Worm (Caenorhabditis elegans): ENCODE measurements around the gene igdb-3.

Gene igdb-3

DNA sequence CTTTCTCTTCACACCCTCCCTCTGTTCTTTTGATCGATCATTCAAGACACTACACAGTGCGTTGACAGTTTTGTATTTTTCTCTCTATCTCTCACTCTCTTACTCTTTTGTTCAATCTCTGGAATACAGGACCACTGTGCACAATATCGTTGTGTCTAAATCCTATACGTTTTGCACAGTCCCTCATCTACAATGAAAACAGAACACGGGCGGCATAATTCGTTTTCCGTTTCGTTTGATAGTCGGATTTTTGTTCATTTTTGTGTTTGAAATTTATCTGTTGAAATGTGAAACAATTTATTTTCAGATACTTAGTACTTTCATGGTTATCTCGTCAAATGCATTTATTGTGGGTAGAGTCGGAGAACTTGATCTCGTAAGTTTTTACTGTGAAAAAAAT, 43.8 kb upstream of the igdb-3 start, which contains the start of gene C03B1.7:
Gene C03B1.7 (plus strand): TSS at position 301 of the 400 bp plus-strand sequence.
- TF ChIP-seq nhr-129 (tag; optimal IDR thresholded peaks at IDR 0.05) (no peak), ceh-82 (tag; optimal IDR thresholded peaks at IDR 0.05) (no peak), nhr-6 (tag; optimal IDR thresholded peaks at IDR 0.05) (no peak), unc-62 (GFP tag; optimal IDR thresholded peaks at IDR 0.05) (no peak)

- no peak for TF ChIP-seq nhr-6 (tag; optimal IDR thresholded peaks at IDR 0.05)
- no peak for TF ChIP-seq nhr-129 (tag; optimal IDR thresholded peaks at IDR 0.05)
- no peak for TF ChIP-seq Y55F3AM.14 (GFP tag; optimal IDR thresholded peaks at IDR 0.05)
- no peak for TF ChIP-seq F13H6.1 (tag; optimal IDR thresholded peaks at IDR 0.05)
- no peak for TF ChIP-seq mbf-1 (tag; optimal IDR thresholded peaks at IDR 0.05)
- no peak for TF ChIP-seq ama-1 (optimal IDR thresholded peaks at IDR 0.05)
- no peak for TF ChIP-seq unc-62 (GFP tag; optimal IDR thresholded peaks at IDR 0.05)
- no peak for TF ChIP-seq C34F6.9 (tag; optimal IDR thresholded peaks at IDR 0.05)
- TF ChIP-seq lin-11 (tag; optimal IDR thresholded peaks at IDR 0.05): no peak
- TF ChIP-seq lsy-2 (tag; optimal IDR thresholded peaks at IDR 0.05): no peak
- TF ChIP-seq mab-5 (tag; optimal IDR thresholded peaks at IDR 0.05): no peak
- no peak for TF ChIP-seq ztf-11 (tag; optimal IDR thresholded peaks at IDR 0.05)
- TF ChIP-seq skn-1 (tag; optimal IDR thresholded peaks at IDR 0.05): no peak
- TF ChIP-seq alr-1 (tag; optimal IDR thresholded peaks at IDR 0.05): no peak
- no peak for TF ChIP-seq nhr-23 (tag; optimal IDR thresholded peaks at IDR 0.05)
- TF ChIP-seq nhr-237 (tag; optimal IDR thresholded peaks at IDR 0.05): no peak
These were observed 39.5 kb upstream of the igdb-3 start for ce11 chrX:6345785-6346184.

DNA sequence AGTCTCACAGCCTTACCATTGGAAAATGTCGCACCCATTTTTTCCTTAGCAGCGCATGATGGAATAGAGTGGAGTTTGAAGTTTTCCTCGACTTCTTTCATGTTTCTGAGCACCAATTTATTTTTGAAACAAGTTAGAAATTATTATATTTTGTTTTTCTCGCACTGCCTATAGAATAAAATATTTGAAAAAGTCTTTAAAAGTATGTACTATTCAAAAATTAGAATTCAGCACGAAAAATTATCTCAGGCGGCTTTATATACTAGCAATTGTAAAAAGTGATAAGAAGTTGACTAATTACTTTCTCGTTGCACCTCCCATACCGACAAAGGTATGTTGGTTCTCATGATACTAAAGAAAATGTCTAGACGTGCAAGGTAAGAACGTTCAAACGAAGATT, 38.3 kb upstream of the igdb-3 start, which contains the start of gene C03B1.9:
Gene C03B1.9 (minus strand): TSS at position 101 of the 400 bp plus-strand sequence.
- TF ChIP-seq egl-27 (tag; optimal IDR thresholded peaks at IDR 0.05) (no peak), elt-1 (tag; optimal IDR thresholded peaks at IDR 0.05) (no peak), ZK546.5 (tag; optimal IDR thresholded peaks at IDR 0.05) (no peak), nhr-25 (tag; optimal IDR thresholded peaks at IDR 0.05) (no peak), nhr-21 (tag; optimal IDR thresholded peaks at IDR 0.05) (no peak), elt-3 (tag; optimal IDR thresholded peaks at IDR 0.05) (no peak), ama-1 (optimal IDR thresholded peaks at IDR 0.05) (no peak), snpc-4 (tag; optimal IDR thresholded peaks at IDR 0.05) (no peak), nhr-6 (tag; optimal IDR thresholded peaks at IDR 0.05) (no peak)

- TF ChIP-seq lin-11 (tag; optimal IDR thresholded peaks at IDR 0.05): no peak
- no peak for TF ChIP-seq lin-13 (GFP tag; optimal IDR thresholded peaks at IDR 0.05)
These were observed 35.3 kb upstream of the igdb-3 start, which contains the start of gene C03B1.6 for ce11 chrX:6350016-6350415. Gene C03B1.6 (plus strand): TSS chrX:6350316.

ce11 chrX:6353763-6354162, 31.5 kb upstream of the igdb-3 start:
- TF ChIP-seq C34F6.9 (tag; optimal IDR thresholded peaks at IDR 0.05): peak; percentile 26
- TF ChIP-seq unc-39 (tag; optimal IDR thresholded peaks at IDR 0.05): no peak

- TF ChIP-seq sma-3 (GFP tag; optimal IDR thresholded peaks at IDR 0.05) (no peak), ztf-1 (GFP tag; conservative IDR thresholded peaks at IDR 0.05) (no peak)
These were observed 30.2 kb upstream of the igdb-3 start, which contains the start of gene C03B1.5 for ce11 chrX:6355030-6355635. Gene C03B1.5 (plus strand): TSS chrX:6355585.

ce11 chrX:6357772-6358171, 27.5 kb upstream of the igdb-3 start, which contains the start of gene C03B1.10:
Gene C03B1.10 (minus strand): TSS chrX:6357872.
- TF ChIP-seq skn-1 (tag; optimal IDR thresholded peaks at IDR 0.05) (no peak), lin-11 (tag; optimal IDR thresholded peaks at IDR 0.05) (no peak), crh-2 (tag; optimal IDR thresholded peaks at IDR 0.05) (no peak), ZK546.5 (tag; optimal IDR thresholded peaks at IDR 0.05) (no peak), unc-39 (tag; optimal IDR thresholded peaks at IDR 0.05) (no peak), elt-3 (tag; optimal IDR thresholded peaks at IDR 0.05) (no peak), R02D3.7 (tag; optimal IDR thresholded peaks at IDR 0.05) (no peak), dmd-4 (tag; optimal IDR thresholded peaks at IDR 0.05) (no peak)

Measured in whole organism, L2 larva.